Worm (Caenorhabditis elegans) whole organism, L2 larva: ENCODE measurements around the gene ZK250.13.

Experiments used
- R02D3.7 ChIP-seq: fragments of 150-350 bp; optimal IDR thresholded peaks from 2 replicates; lab custom pipeline; 2014; ENCODE audit warnings: missing biosample characterization, missing genetic modification characterization
- ZK546.5 ChIP-seq: sonication (generic microtip); optimal IDR thresholded peaks from 2 replicates; lab custom pipeline; 2017; ENCODE audit warnings: missing biosample characterization, missing genetic modification characterization
- aly-2 ChIP-seq: fragments of 150-350 bp; optimal IDR thresholded peaks from 2 replicates; lab custom pipeline; 2014; ENCODE audit warnings: missing biosample characterization, missing genetic modification characterization
- ama-1 ChIP-seq: fragments of 150-350 bp; optimal IDR thresholded peaks from 2 replicates; lab custom pipeline; 2018; ENCODE audit warnings: inconsistent platforms
- blmp-1 ChIP-seq: sonication (generic microtip); optimal IDR thresholded peaks from 2 replicates; lab custom pipeline; 2017; ENCODE audit warnings: missing genetic modification characterization, mild to moderate bottlenecking, missing compliant biosample characterization, antibody characterized with exemption, moderate library complexity; ENCODE audit not compliant: insufficient read depth
- lin-11 ChIP-seq: fragments of 150-350 bp; sonication (generic microtip); optimal IDR thresholded peaks from 2 replicates; lab custom pipeline; 2014; ENCODE audit warnings: missing biosample characterization, missing genetic modification characterization, inconsistent platforms, mixed read lengths
- nhr-10 ChIP-seq: sonication (generic microtip); optimal IDR thresholded peaks from 2 replicates; lab custom pipeline; 2017; ENCODE audit warnings: missing biosample characterization, missing genetic modification characterization
- nhr-129 ChIP-seq: fragments of 150-350 bp; optimal IDR thresholded peaks from 2 replicates; lab custom pipeline; 2014; ENCODE audit warnings: missing biosample characterization, missing genetic modification characterization
- nhr-25 ChIP-seq: fragments of 150-350 bp; sonication (generic microtip); optimal IDR thresholded peaks from 3 replicates; lab custom pipeline; 2014; ENCODE audit warnings: missing biosample characterization, missing genetic modification characterization

ce11 chrII:1890682-1891081, 48.9 kb downstream of the ZK250.13 start, which contains the start of gene math-9:
- TF ChIP-seq blmp-1 (tag; lab: Kevin White, UChicago) (no peak), nhr-25 (tag; lab: Kevin White, UChicago) (no peak), ama-1 (lab: Kevin White, UChicago) (no peak), nhr-129 (tag; lab: Kevin White, UChicago) (no peak), nhr-10 (no peak), R02D3.7 (tag; lab: Kevin White, UChicago) (no peak), lin-11 (no peak), ZK546.5 (tag; lab: Kevin White, UChicago) (no peak), aly-2 (tag; lab: Kevin White, UChicago) (no peak)
